Fruit fly (Drosophila melanogaster) whole organism, prepupa: ENCODE results near the gene CG31869.

ENCODE experiments used
- CG10631 ChIP-seq: fragments of 200-800 bp; sonication (Bioruptor generic); optimal IDR thresholded peaks from 2 replicates; lab custom pipeline; 2016; ENCODE audit warnings: missing biosample characterization, missing genetic modification characterization
- CG11294 ChIP-seq: fragments of 200-800 bp; sonication (Bioruptor generic); IDR thresholded peaks from 2 replicates; pipeline ENCODE4 v1.3.6; 2022; ENCODE audit warnings: missing biosample characterization, missing genetic modification characterization
- CG11762 ChIP-seq: fragments of 200-800 bp; sonication (Bioruptor generic); optimal IDR thresholded peaks from 3 replicates; lab custom pipeline; 2016; ENCODE audit warnings: missing biosample characterization, missing genetic modification characterization; ENCODE audit not compliant: insufficient read depth
- CG11902 ChIP-seq: fragments of 200-800 bp; sonication (Bioruptor generic); optimal IDR thresholded peaks from 3 replicates; lab custom pipeline; 2016; ENCODE audit warnings: missing biosample characterization, missing genetic modification characterization
- CG15336 ChIP-seq: fragments of 200-800 bp; sonication (Bioruptor generic); IDR thresholded peaks from 2 replicates; pipeline ENCODE4 v1.3.6; 2022; ENCODE audit warnings: missing biosample characterization, missing genetic modification characterization
- CG16779 ChIP-seq: fragments of 200-800 bp; sonication (Bioruptor generic); optimal IDR thresholded peaks from 3 replicates; lab custom pipeline; 2017; ENCODE audit warnings: missing biosample characterization, mild to moderate bottlenecking, missing genetic modification characterization
- CG3032 ChIP-seq: fragments of 200-800 bp; optimal IDR thresholded peaks from 2 replicates; lab custom pipeline; 2019; ENCODE audit warnings: missing biosample characterization, mild to moderate bottlenecking, missing genetic modification characterization, moderate library complexity
- CG34406 ChIP-seq: fragments of 200-800 bp; sonication (Bioruptor generic); optimal IDR thresholded peaks from 3 replicates; lab custom pipeline; 2016; ENCODE audit warnings: missing biosample characterization, missing genetic modification characterization
- CG4318 ChIP-seq: fragments of 200-800 bp; sonication (Bioruptor generic); optimal IDR thresholded peaks from 3 replicates; lab custom pipeline; 2017; ENCODE audit warnings: missing biosample characterization, mild to moderate bottlenecking, missing genetic modification characterization
- CG6163 ChIP-seq: fragments of 200-800 bp; sonication (Bioruptor generic); IDR thresholded peaks from 3 replicates; pipeline ENCODE4 v1.3.6; 2022; ENCODE audit warnings: missing biosample characterization, missing genetic modification characterization
- CG6276 ChIP-seq: fragments of 200-800 bp; sonication (Bioruptor generic); optimal IDR thresholded peaks from 2 replicates; lab custom pipeline; 2017; ENCODE audit warnings: missing biosample characterization, mild to moderate bottlenecking, missing genetic modification characterization
- CG6792 ChIP-seq: fragments of 200-800 bp; sonication (Bioruptor generic); optimal IDR thresholded peaks from 3 replicates; lab custom pipeline; 2016; ENCODE audit warnings: missing biosample characterization, missing genetic modification characterization
- CG6808 ChIP-seq: fragments of 200-800 bp; sonication (Bioruptor generic); optimal IDR thresholded peaks from 3 replicates; lab custom pipeline; 2017; ENCODE audit warnings: missing biosample characterization, missing genetic modification characterization, mild to moderate bottlenecking, moderate library complexity, missing genetic modification reagents
- CG6854 ChIP-seq: fragments of 200-800 bp; sonication (Bioruptor generic); optimal IDR thresholded peaks from 2 replicates; lab custom pipeline; 2017; ENCODE audit warnings: missing biosample characterization, mild to moderate bottlenecking, missing genetic modification characterization
- CG7368 ChIP-seq: fragments of 200-800 bp; sonication (Bioruptor generic); optimal IDR thresholded peaks from 3 replicates; lab custom pipeline; 2016; ENCODE audit warnings: missing biosample characterization, missing genetic modification characterization
- CG8119 ChIP-seq: fragments of 200-800 bp; sonication (Bioruptor generic); IDR thresholded peaks from 3 replicates; pipeline ENCODE4 v1.3.6; 2022; ENCODE audit warnings: missing biosample characterization, missing genetic modification characterization
- CG8632 ChIP-seq: fragments of 200-800 bp; sonication (Bioruptor generic); optimal IDR thresholded peaks from 3 replicates; lab custom pipeline; 2016; ENCODE audit warnings: missing biosample characterization, missing genetic modification characterization
- CG9139 ChIP-seq: fragments of 200-800 bp; sonication (Bioruptor generic); optimal IDR thresholded peaks from 3 replicates; lab custom pipeline; 2017; ENCODE audit warnings: missing biosample characterization, mild to moderate bottlenecking, missing genetic modification characterization
- Eip75B ChIP-seq: fragments of 200-800 bp; sonication (Bioruptor generic); optimal IDR thresholded peaks from 3 replicates; lab custom pipeline; 2016; ENCODE audit warnings: missing biosample characterization, missing genetic modification characterization
- Eip78C ChIP-seq: fragments of 200-800 bp; sonication (Bioruptor generic); peaks from one replicate; lab custom pipeline; 2016; ENCODE audit warnings: missing biosample characterization, missing genetic modification characterization
- Eip93F ChIP-seq: fragments of 200-800 bp; sonication (Bioruptor generic); optimal IDR thresholded peaks from 2 replicates; lab custom pipeline; 2016; ENCODE audit warnings: missing biosample characterization, mild to moderate bottlenecking, missing genetic modification characterization
- Ets21C ChIP-seq: fragments of 200-800 bp; sonication (Bioruptor generic); optimal IDR thresholded peaks from 3 replicates; lab custom pipeline; 2016; ENCODE audit warnings: missing biosample characterization, missing genetic modification characterization
- Ets96B ChIP-seq: fragments of 200-800 bp; optimal IDR thresholded peaks from 2 replicates; lab custom pipeline; 2019; ENCODE audit warnings: missing biosample characterization, mild to moderate bottlenecking, missing genetic modification characterization, moderate library complexity
- Gug ChIP-seq: fragments of 200-800 bp; sonication (Bioruptor generic); IDR thresholded peaks from 2 replicates; pipeline ENCODE4 v1.3.6; 2022; ENCODE audit warnings: missing biosample characterization, missing genetic modification characterization
- Hr4 ChIP-seq: fragments of 200-800 bp; sonication (Bioruptor generic); optimal IDR thresholded peaks from 3 replicates; lab custom pipeline; 2016; ENCODE audit warnings: missing biosample characterization, missing genetic modification characterization
- Met ChIP-seq: fragments of 200-800 bp; sonication (Bioruptor generic); optimal IDR thresholded peaks from 3 replicates; lab custom pipeline; 2016; ENCODE audit warnings: missing biosample characterization, missing genetic modification characterization
- OdsH ChIP-seq: fragments of 200-800 bp; sonication (Bioruptor generic); optimal IDR thresholded peaks from 3 replicates; lab custom pipeline; 2016; ENCODE audit warnings: missing biosample characterization, missing genetic modification characterization
- Smox ChIP-seq: fragments of 200-800 bp; sonication (Bioruptor generic); optimal IDR thresholded peaks from 3 replicates; lab custom pipeline; 2016; ENCODE audit warnings: missing biosample characterization, missing genetic modification characterization
- Sox102F ChIP-seq: fragments of 200-800 bp; sonication (Bioruptor generic); optimal IDR thresholded peaks from 2 replicates; lab custom pipeline; 2016; ENCODE audit warnings: missing biosample characterization, mild to moderate bottlenecking, missing genetic modification characterization
- Sox15 ChIP-seq: fragments of 200-800 bp; sonication (Bioruptor generic); optimal IDR thresholded peaks from 3 replicates; lab custom pipeline; 2016; ENCODE audit warnings: missing biosample characterization, missing genetic modification characterization
- acj6 ChIP-seq: fragments of 200-800 bp; sonication (Bioruptor generic); optimal IDR thresholded peaks from 3 replicates; lab custom pipeline; 2016; ENCODE audit warnings: missing biosample characterization, missing genetic modification characterization
- dac ChIP-seq: fragments of 200-800 bp; sonication (Bioruptor generic); optimal IDR thresholded peaks from 2 replicates; lab custom pipeline; 2017; ENCODE audit warnings: missing biosample characterization, mild to moderate bottlenecking, missing genetic modification characterization
- dsx ChIP-seq: fragments of 200-800 bp; optimal IDR thresholded peaks from 3 replicates; lab custom pipeline; 2019; ENCODE audit warnings: missing biosample characterization, mild to moderate bottlenecking, missing genetic modification characterization, moderate library complexity; ENCODE audit not compliant: poor library complexity, severe bottlenecking
- esn ChIP-seq: fragments of 200-800 bp; sonication (Bioruptor generic); optimal IDR thresholded peaks from 2 replicates; lab custom pipeline; 2016; ENCODE audit warnings: missing biosample characterization, mild to moderate bottlenecking, missing genetic modification characterization, moderate library complexity
- fd59A ChIP-seq: fragments of 200-800 bp; sonication (Bioruptor generic); optimal IDR thresholded peaks from 2 replicates; lab custom pipeline; 2017; ENCODE audit warnings: missing biosample characterization, mild to moderate bottlenecking, missing genetic modification characterization, missing genetic modification reagents
- fd85E ChIP-seq: fragments of 200-800 bp; sonication (Bioruptor generic); optimal IDR thresholded peaks from 3 replicates; lab custom pipeline; 2016; ENCODE audit warnings: missing biosample characterization, missing genetic modification characterization
- fkh ChIP-seq: fragments of 200-800 bp; sonication (Bioruptor generic); optimal IDR thresholded peaks from 3 replicates; lab custom pipeline; 2017; ENCODE audit warnings: missing biosample characterization, mild to moderate bottlenecking, missing genetic modification characterization, moderate library complexity
- lz ChIP-seq: fragments of 200-800 bp; sonication (Bioruptor generic); optimal IDR thresholded peaks from 3 replicates; lab custom pipeline; 2016; ENCODE audit warnings: missing biosample characterization, missing genetic modification characterization
- net ChIP-seq: fragments of 200-800 bp; sonication (Bioruptor generic); optimal IDR thresholded peaks from 3 replicates; lab custom pipeline; 2016; ENCODE audit warnings: missing biosample characterization, missing genetic modification characterization
- pdm3 ChIP-seq: fragments of 200-800 bp; sonication (Bioruptor generic); optimal IDR thresholded peaks from 3 replicates; lab custom pipeline; 2016; ENCODE audit warnings: missing biosample characterization, missing genetic modification characterization
- spab ChIP-seq: fragments of 200-800 bp; sonication (Bioruptor generic); optimal IDR thresholded peaks from 2 replicates; lab custom pipeline; 2017; ENCODE audit warnings: missing biosample characterization, mild to moderate bottlenecking, missing genetic modification characterization, missing genetic modification reagents
- ss ChIP-seq, 2 experiments: fragments of 200-800 bp; sonication (Bioruptor generic); optimal IDR thresholded peaks; 2 replicates in 1 of 2; 3 replicates in 1 of 2; lab custom pipeline; 2017 to 2018; ENCODE audit warnings: mild to moderate bottlenecking in 2 of 2, missing biosample characterization in 2 of 2, missing genetic modification characterization in 2 of 2, moderate library complexity in 1 of 2
- svp ChIP-seq: fragments of 200-800 bp; sonication (Bioruptor generic); peaks from one replicate; lab custom pipeline; 2016; ENCODE audit warnings: missing biosample characterization, missing genetic modification characterization
- topi ChIP-seq: fragments of 200-800 bp; sonication (Bioruptor generic); optimal IDR thresholded peaks from 3 replicates; lab custom pipeline; 2016; ENCODE audit warnings: missing biosample characterization, missing genetic modification characterization
- vri ChIP-seq: fragments of 200-800 bp; sonication (Bioruptor generic); optimal IDR thresholded peaks from 3 replicates; lab custom pipeline; 2016; ENCODE audit warnings: missing biosample characterization, mild to moderate bottlenecking, missing genetic modification characterization

The CG31869 gene

dm6 chr2L:10760422-10761166 lies 40.3 kb downstream of the CG31869 start, which contains the start of gene CG6495 (continued):
- TF ChIP-seq Ets21C = no peak
- TF ChIP-seq Eip75B (GFP tag; lab: Kevin White, UChicago) = peak; percentile 33
- TF ChIP-seq CG6163 (GFP tag; lab: Robert Waterston, UW) = no peak; the same call in 2 of the 3 replicates
- no peak for TF ChIP-seq CG11294 (GFP tag; lab: Robert Waterston, UW)
- TF ChIP-seq OdsH (GFP tag; lab: Kevin White, UChicago) = peak; percentile 44
- peak in 1 of 2 experiments; percentile 8 for TF ChIP-seq ss (GFP tag; optimal IDR thresholded peaks at IDR 0.05; lab: Kevin White, UChicago)
- TF ChIP-seq CG4318 (GFP tag; lab: Kevin White, UChicago) = no peak
- peak; percentile 50 for TF ChIP-seq esn
- TF ChIP-seq dsx (GFP tag; lab: Kevin White, UChicago) = peak; percentile 29
- no peak for TF ChIP-seq Sox15 (GFP tag; lab: Kevin White, UChicago)
- no peak for TF ChIP-seq CG16779 (tag; lab: Kevin White, UChicago)
- TF ChIP-seq CG8119 = no peak
- TF ChIP-seq CG10631 (GFP tag; lab: Kevin White, UChicago) = no peak
- TF ChIP-seq Hr4 = peak; percentile 27
- TF ChIP-seq Eip93F (GFP tag; lab: Kevin White, UChicago) = no peak
- no peak for TF ChIP-seq spab (GFP tag; lab: Kevin White, UChicago)
- TF ChIP-seq Eip78C (GFP tag; lab: Kevin White, UChicago) = peak; percentile 84
- TF ChIP-seq dac = no peak
- peak; percentile 16 for TF ChIP-seq CG6792
- TF ChIP-seq Ets96B (tag; lab: Kevin White, UChicago) = peak; percentile 46
- peak; percentile 28 for TF ChIP-seq Smox (GFP tag; lab: Kevin White, UChicago)
- peak; percentile 30 for TF ChIP-seq CG3032 (tag; lab: Kevin White, UChicago)
- TF ChIP-seq fd59A (GFP tag; lab: Kevin White, UChicago) = no peak
- TF ChIP-seq CG11902 (GFP tag; lab: Kevin White, UChicago) = no peak
- no peak for TF ChIP-seq fkh (GFP tag; lab: Kevin White, UChicago)
- peak; percentile 28 for TF ChIP-seq pdm3 (GFP tag; lab: Kevin White, UChicago)
- peak; percentile 29 for TF ChIP-seq Met (GFP tag; lab: Kevin White, UChicago)
- TF ChIP-seq net (GFP tag; lab: Kevin White, UChicago) = peak; percentile 10
- TF ChIP-seq CG8632 (GFP tag; lab: Kevin White, UChicago) = peak; percentile 3
- peak; percentile 14 for TF ChIP-seq topi (GFP tag; lab: Kevin White, UChicago)
- no peak for TF ChIP-seq CG15336 (GFP tag; lab: Robert Waterston, UW)
- TF ChIP-seq CG6808 (GFP tag; lab: Kevin White, UChicago) = no peak
- TF ChIP-seq CG9139 (GFP tag; lab: Kevin White, UChicago) = no peak
- TF ChIP-seq CG11762 (GFP tag; lab: Kevin White, UChicago) = no peak
- no peak for TF ChIP-seq CG6854 (GFP tag; lab: Kevin White, UChicago)
- no peak for TF ChIP-seq CG7368 (GFP tag; lab: Kevin White, UChicago)

DNA sequence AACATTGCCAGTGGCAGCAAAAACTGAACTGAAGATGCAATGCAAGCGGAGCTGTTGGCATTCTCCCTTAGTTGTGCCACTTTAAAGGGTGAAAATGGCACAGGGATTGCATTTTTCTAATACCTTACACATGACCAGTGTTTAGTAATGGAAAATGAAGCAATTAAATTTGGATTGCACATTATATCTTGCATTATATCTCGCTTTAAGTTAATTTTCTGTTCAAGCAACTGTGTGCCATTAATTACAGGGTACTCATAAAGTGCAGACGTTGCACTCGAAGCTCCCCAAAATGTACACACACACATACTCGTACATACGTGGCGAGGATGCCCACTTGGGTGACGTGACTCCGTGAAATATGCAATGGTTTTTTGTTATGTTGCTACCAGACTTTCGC lies 41.3 kb downstream of the CG31869 start:
- TF ChIP-seq CG34406 (GFP tag; lab: Kevin White, UChicago) (peak; percentile 50), fd85E (GFP tag; lab: Kevin White, UChicago) (no peak), CG6854 (GFP tag; lab: Kevin White, UChicago) (no peak), CG7368 (GFP tag; lab: Kevin White, UChicago) (peak; percentile 21), net (GFP tag; lab: Kevin White, UChicago) (no peak), Gug (no peak), svp (GFP tag; lab: Kevin White, UChicago) (peak; percentile 69), CG10631 (GFP tag; lab: Kevin White, UChicago) (peak; percentile 53), vri (no peak), spab (GFP tag; lab: Kevin White, UChicago) (no peak), OdsH (GFP tag; lab: Kevin White, UChicago) (peak; percentile 37), Eip78C (GFP tag; lab: Kevin White, UChicago) (peak; percentile 83), Ets21C (peak; percentile 20), Sox102F (GFP tag; lab: Kevin White, UChicago) (peak; percentile 41), CG6276 (GFP tag; lab: Kevin White, UChicago) (no peak), dsx (GFP tag; lab: Kevin White, UChicago) (peak; percentile 11), Sox15 (GFP tag; lab: Kevin White, UChicago) (peak; percentile 20), esn (peak; percentile 46), acj6 (GFP tag; lab: Kevin White, UChicago) (peak; percentile 61), CG16779 (tag; lab: Kevin White, UChicago) (no peak), ss (GFP tag; optimal IDR thresholded peaks at IDR 0.05; lab: Kevin White, UChicago) (peak in 1 of 2 experiments; percentile 33), CG15336 (GFP tag; lab: Robert Waterston, UW) (no peak), CG8632 (GFP tag; lab: Kevin White, UChicago) (peak; percentile 42), CG6163 (GFP tag; lab: Robert Waterston, UW) (peak; percentile 71), Smox (GFP tag; lab: Kevin White, UChicago) (peak; percentile 49), Eip93F (GFP tag; lab: Kevin White, UChicago) (no peak), lz (GFP tag; lab: Kevin White, UChicago) (peak; percentile 49), Met (GFP tag; lab: Kevin White, UChicago) (peak; percentile 33), pdm3 (GFP tag; lab: Kevin White, UChicago) (peak; percentile 51), topi (GFP tag; lab: Kevin White, UChicago) (peak; percentile 45)
